Fruit fly (Drosophila melanogaster) whole organism, embryonic: ENCODE measurements around the gene mRpL20.

Source experiments
- Ada2b ChIP-seq: fragments of 200-800 bp; sonication (Bioruptor generic); IDR thresholded peaks from 2 replicates; pipeline ENCODE4 v1.3.6; 2022; ENCODE audit warnings: missing biosample characterization, missing genetic modification characterization
- Antp ChIP-seq: fragments of 200-800 bp; sonication (Bioruptor generic); optimal IDR thresholded peaks from 3 replicates; lab custom pipeline; 2016; ENCODE audit warnings: missing biosample characterization, missing genetic modification characterization
- Bgb ChIP-seq: fragments of 200-800 bp; sonication (Bioruptor generic); IDR thresholded peaks from 2 replicates; pipeline ENCODE4 v1.3.6; 2022; ENCODE audit warnings: missing biosample characterization, missing genetic modification characterization; ENCODE audit not compliant: partially characterized antibody
- CG10274 ChIP-seq: fragments of 200-800 bp; sonication (Bioruptor generic); optimal IDR thresholded peaks from 3 replicates; lab custom pipeline; 2017; ENCODE audit warnings: missing biosample characterization, mild to moderate bottlenecking, missing genetic modification characterization
- CG10565 ChIP-seq: fragments of 200-800 bp; sonication (Bioruptor generic); optimal IDR thresholded peaks from 3 replicates; lab custom pipeline; 2016; ENCODE audit warnings: missing biosample characterization, mild to moderate bottlenecking, missing genetic modification characterization
- CG10654 ChIP-seq: fragments of 200-800 bp; sonication (Bioruptor generic); optimal IDR thresholded peaks from 2 replicates; lab custom pipeline; 2016; ENCODE audit warnings: missing biosample characterization, missing genetic modification characterization
- CG12155 ChIP-seq: fragments of 200-800 bp; sonication (Bioruptor generic); optimal IDR thresholded peaks from 3 replicates; lab custom pipeline; 2016; ENCODE audit warnings: missing biosample characterization, missing genetic modification characterization
- CG14014 ChIP-seq: fragments of 200-800 bp; sonication (Bioruptor generic); IDR thresholded peaks from 2 replicates; pipeline ENCODE4 v1.3.6; 2022; ENCODE audit warnings: missing biosample characterization, missing genetic modification characterization
- CG14860 ChIP-seq: fragments of 200-800 bp; sonication (Bioruptor generic); IDR thresholded peaks from 3 replicates; pipeline ENCODE4 v1.3.6; 2022; ENCODE audit warnings: missing biosample characterization, missing genetic modification characterization; ENCODE audit not compliant: partially characterized antibody
- CG17802 ChIP-seq: fragments of 200-800 bp; sonication (Bioruptor generic); optimal IDR thresholded peaks from 2 replicates; lab custom pipeline; 2018; ENCODE audit warnings: missing biosample characterization, mild to moderate bottlenecking, missing genetic modification characterization, moderate library complexity
- CG3065 ChIP-seq: fragments of 200-800 bp; sonication (Bioruptor generic); optimal IDR thresholded peaks from 2 replicates; lab custom pipeline; 2016; ENCODE audit warnings: missing biosample characterization, missing genetic modification characterization
- CG31365 ChIP-seq: fragments of 200-800 bp; sonication (Bioruptor generic); optimal IDR thresholded peaks from 2 replicates; lab custom pipeline; 2018; ENCODE audit warnings: missing biosample characterization, mild to moderate bottlenecking, missing genetic modification characterization
- CG34422 ChIP-seq: fragments of 200-800 bp; sonication (Bioruptor generic); IDR thresholded peaks from 3 replicates; pipeline ENCODE4 v1.3.6; 2022; ENCODE audit warnings: missing biosample characterization, missing genetic modification characterization
- CG42726 ChIP-seq: fragments of 200-800 bp; sonication (Bioruptor generic); IDR thresholded peaks from 2 replicates; pipeline ENCODE4 v1.3.6; 2022; ENCODE audit warnings: missing biosample characterization, missing genetic modification characterization; ENCODE audit not compliant: partially characterized antibody
- CG4730 ChIP-seq: fragments of 200-800 bp; sonication (Bioruptor generic); IDR thresholded peaks from 2 replicates; pipeline ENCODE4 v1.3.6; 2022; ENCODE audit warnings: missing biosample characterization, missing genetic modification characterization
- CG7987 ChIP-seq: fragments of 200-800 bp; sonication (Bioruptor generic); optimal IDR thresholded peaks from 2 replicates; lab custom pipeline; 2018; ENCODE audit warnings: missing biosample characterization, mild to moderate bottlenecking, missing genetic modification characterization, moderate library complexity
- Dad ChIP-seq: fragments of 200-800 bp; sonication (Bioruptor generic); optimal IDR thresholded peaks from 3 replicates; lab custom pipeline; 2016; ENCODE audit warnings: missing biosample characterization, missing genetic modification characterization
- Deaf1 ChIP-seq: fragments of 200-800 bp; optimal IDR thresholded peaks from 3 replicates; lab custom pipeline; 2019; ENCODE audit warnings: missing biosample characterization, mild to moderate bottlenecking, missing genetic modification characterization, moderate library complexity
- E2f1 ChIP-seq: fragments of 200-800 bp; sonication (Bioruptor generic); IDR thresholded peaks from 2 replicates; pipeline ENCODE4 v1.3.6; 2022; ENCODE audit warnings: missing biosample characterization, missing genetic modification characterization
- Ets65A ChIP-seq: fragments of 200-800 bp; sonication (Bioruptor generic); peaks from one replicate; lab custom pipeline; 2016; ENCODE audit warnings: missing biosample characterization, missing genetic modification characterization
- H15 ChIP-seq: fragments of 200-800 bp; sonication (Bioruptor generic); IDR thresholded peaks from 3 replicates; pipeline ENCODE4 v1.3.6; 2022; ENCODE audit warnings: missing biosample characterization, missing genetic modification characterization
- H2.0 ChIP-seq: fragments of 200-800 bp; sonication (Bioruptor generic); IDR thresholded peaks from 2 replicates; pipeline ENCODE4 v1.3.6; 2022; ENCODE audit warnings: missing biosample characterization, missing genetic modification characterization
- Hsf ChIP-seq: fragments of 200-800 bp; sonication (Bioruptor generic); optimal IDR thresholded peaks from 3 replicates; lab custom pipeline; 2016; ENCODE audit warnings: missing biosample characterization, missing genetic modification characterization
- MBD-R2 ChIP-seq: fragments of 200-800 bp; sonication (Bioruptor generic); IDR thresholded peaks from 2 replicates; pipeline ENCODE4 v1.3.6; 2022; ENCODE audit warnings: missing biosample characterization, missing genetic modification characterization
- NfI ChIP-seq: fragments of 200-800 bp; sonication (Bioruptor generic); optimal IDR thresholded peaks from 3 replicates; lab custom pipeline; 2018; ENCODE audit warnings: missing biosample characterization, mild to moderate bottlenecking, missing genetic modification characterization, moderate library complexity
- Oli ChIP-seq: fragments of 200-800 bp; sonication (Bioruptor generic); optimal IDR thresholded peaks from 2 replicates; lab custom pipeline; 2018; ENCODE audit warnings: missing biosample characterization, mild to moderate bottlenecking, missing genetic modification characterization, moderate library complexity
- Sox100B ChIP-seq: fragments of 200-800 bp; sonication (Bioruptor generic); optimal IDR thresholded peaks from 3 replicates; lab custom pipeline; 2018; ENCODE audit warnings: missing biosample characterization, mild to moderate bottlenecking, missing genetic modification characterization
- Ssrp ChIP-seq: fragments of 200-800 bp; sonication (Bioruptor generic); optimal IDR thresholded peaks from 2 replicates; lab custom pipeline; 2018; ENCODE audit warnings: missing biosample characterization, mild to moderate bottlenecking, missing genetic modification characterization, moderate library complexity
- bab2 ChIP-seq: fragments of 200-800 bp; sonication (Bioruptor generic); optimal IDR thresholded peaks from 2 replicates; lab custom pipeline; 2016; ENCODE audit warnings: missing biosample characterization, missing genetic modification characterization
- bigmax ChIP-seq: fragments of 200-800 bp; sonication (Bioruptor generic); optimal IDR thresholded peaks from 2 replicates; lab custom pipeline; 2018; ENCODE audit warnings: missing biosample characterization, mild to moderate bottlenecking, missing genetic modification characterization
- cas ChIP-seq: fragments of 200-800 bp; sonication (Bioruptor generic); IDR thresholded peaks from 2 replicates; pipeline ENCODE4 v1.3.6; 2022; ENCODE audit warnings: missing biosample characterization, missing genetic modification characterization
- dm ChIP-seq: fragments of 200-800 bp; sonication (Bioruptor generic); optimal IDR thresholded peaks from 3 replicates; lab custom pipeline; 2016; ENCODE audit warnings: missing biosample characterization, missing genetic modification characterization
- fd102C ChIP-seq: fragments of 200-800 bp; sonication (Bioruptor generic); optimal IDR thresholded peaks from 2 replicates; lab custom pipeline; 2018; ENCODE audit warnings: missing biosample characterization, mild to moderate bottlenecking, missing genetic modification characterization, moderate library complexity
- fd3F ChIP-seq: fragments of 200-800 bp; sonication (Bioruptor generic); optimal IDR thresholded peaks from 2 replicates; lab custom pipeline; 2018; ENCODE audit warnings: missing biosample characterization, mild to moderate bottlenecking, missing genetic modification characterization, moderate library complexity
- gce ChIP-seq: fragments of 200-800 bp; sonication (Bioruptor generic); IDR thresholded peaks from 3 replicates; pipeline ENCODE4 v1.3.6; 2022; ENCODE audit warnings: missing biosample characterization, missing genetic modification characterization
- gcm2 ChIP-seq: fragments of 200-800 bp; sonication (Bioruptor generic); optimal IDR thresholded peaks from 2 replicates; lab custom pipeline; 2016; ENCODE audit warnings: missing biosample characterization, missing genetic modification characterization
- gsb ChIP-seq: fragments of 200-800 bp; sonication (Bioruptor generic); IDR thresholded peaks from 2 replicates; pipeline ENCODE4 v1.3.6; 2022; ENCODE audit warnings: missing biosample characterization, missing genetic modification characterization
- kah ChIP-seq: fragments of 200-800 bp; sonication (Bioruptor generic); optimal IDR thresholded peaks from 2 replicates; lab custom pipeline; 2018; ENCODE audit warnings: missing biosample characterization, mild to moderate bottlenecking, missing genetic modification characterization
- lbe ChIP-seq: fragments of 200-800 bp; sonication (Bioruptor generic); optimal IDR thresholded peaks from 2 replicates; lab custom pipeline; 2016; ENCODE audit warnings: missing biosample characterization, mild to moderate bottlenecking, missing genetic modification characterization
- mirr ChIP-seq: fragments of 200-800 bp; sonication (Bioruptor generic); optimal IDR thresholded peaks from 3 replicates; lab custom pipeline; 2018; ENCODE audit warnings: missing biosample characterization, mild to moderate bottlenecking, missing genetic modification characterization
- mld ChIP-seq: fragments of 200-800 bp; sonication (Bioruptor generic); IDR thresholded peaks from 3 replicates; pipeline ENCODE4 v1.3.6; 2022; ENCODE audit warnings: missing biosample characterization, missing genetic modification characterization; ENCODE audit not compliant: partially characterized antibody
- nerfin-1 ChIP-seq: fragments of 200-800 bp; sonication (Bioruptor generic); optimal IDR thresholded peaks from 3 replicates; lab custom pipeline; 2019; ENCODE audit warnings: missing biosample characterization, mild to moderate bottlenecking, missing genetic modification characterization, moderate library complexity
- nerfin-2 ChIP-seq: fragments of 200-800 bp; sonication (Bioruptor generic); IDR thresholded peaks from 2 replicates; pipeline ENCODE4 v1.3.6; 2022; ENCODE audit warnings: missing biosample characterization, missing genetic modification characterization; ENCODE audit not compliant: partially characterized antibody
- nom ChIP-seq: fragments of 200-800 bp; sonication (Bioruptor generic); optimal IDR thresholded peaks from 2 replicates; lab custom pipeline; 2017; ENCODE audit warnings: missing biosample characterization, missing genetic modification characterization, mild to moderate bottlenecking, moderate library complexity, missing genetic modification reagents
- pan ChIP-seq, 4 experiments: fragments of >200 bp in 3 of 4; fragments of 200-800 bp in 1 of 4; sonication (Bioruptor generic) in 1 of 4; optimal IDR thresholded peaks in 3 of 4; IDR thresholded peaks in 1 of 4; 2 replicates each; pipeline versions ENCODE4 v1.3.6 to Lab custom; 2017 to 2022; ENCODE audit warnings: missing biosample characterization in 2 of 4, missing genetic modification characterization in 2 of 4, mixed read lengths in 1 of 4
- rib ChIP-seq: fragments of 200-800 bp; sonication (Bioruptor generic); IDR thresholded peaks from 2 replicates; pipeline ENCODE4 v1.3.6; 2022; ENCODE audit warnings: missing biosample characterization, missing genetic modification characterization
- ro ChIP-seq: fragments of 200-800 bp; sonication (Bioruptor generic); IDR thresholded peaks from 2 replicates; pipeline ENCODE4 v1.3.6; 2022; ENCODE audit warnings: missing biosample characterization, missing genetic modification characterization
- seq ChIP-seq: fragments of 200-800 bp; sonication (Bioruptor generic); IDR thresholded peaks from 2 replicates; pipeline ENCODE4 v1.3.6; 2022; ENCODE audit warnings: missing biosample characterization, missing genetic modification characterization
- tin ChIP-seq: fragments of 200-800 bp; sonication (Bioruptor generic); optimal IDR thresholded peaks from 3 replicates; lab custom pipeline; 2016; ENCODE audit warnings: missing biosample characterization, missing genetic modification characterization

mRpL20 gene

DNA sequence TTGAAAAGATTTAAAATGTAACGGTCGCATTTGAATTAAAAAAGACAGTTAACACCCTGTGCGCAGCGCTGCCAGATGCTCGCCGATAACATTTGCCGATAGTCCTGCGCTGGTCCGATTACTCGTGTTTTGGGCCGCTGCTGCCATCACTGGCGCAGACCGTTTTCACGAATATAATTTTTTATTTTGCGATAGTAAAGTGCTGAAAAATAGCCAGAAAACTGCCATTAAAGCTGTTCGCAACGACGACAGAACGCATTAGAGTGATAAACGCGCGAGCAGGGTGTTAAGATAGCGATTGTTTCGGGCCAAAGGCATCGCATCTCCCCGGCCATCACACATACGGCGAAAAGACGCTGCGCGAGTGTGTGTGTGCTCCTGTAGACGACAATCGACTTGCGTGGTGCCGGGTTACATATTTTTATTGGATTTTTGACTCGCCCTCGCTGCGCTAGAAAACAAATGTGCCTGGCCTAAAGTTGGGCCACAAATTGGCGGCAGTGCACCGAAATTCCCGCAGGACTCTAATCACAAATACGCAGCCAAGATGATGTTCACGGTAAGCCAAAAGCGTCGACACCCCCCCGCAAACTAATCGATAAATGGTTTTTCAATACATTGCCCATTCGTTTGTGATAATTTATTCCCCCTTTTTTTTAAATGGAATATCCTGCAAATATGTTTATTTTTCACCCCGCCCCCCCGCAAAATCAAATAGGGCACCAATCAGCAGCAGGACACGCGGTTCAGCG, 19.2 kb upstream of the mRpL20 start, which contains the start of gene Srrm1 (continued):
- TF ChIP-seq seq (GFP tag; lab: Robert Waterston, UW) (no peak), CG10565 (GFP tag; lab: Kevin White, UChicago) (no peak), Ets65A (GFP tag; lab: Kevin White, UChicago) (peak; percentile 97), gce (no peak), Ssrp (no peak), dm (GFP tag; lab: Kevin White, UChicago) (peak; percentile 68), Bgb (GFP tag; lab: Robert Waterston, UW) (peak; percentile 93), gsb (no peak), CG34422 (GFP tag; lab: Robert Waterston, UW) (peak; percentile 54; the same call in 2 of the 3 replicates), cas (GFP tag; lab: Robert Waterston, UW) (no peak), ro (no peak), bigmax (GFP tag; lab: Kevin White, UChicago) (no peak), bab2 (GFP tag; lab: Kevin White, UChicago) (peak; percentile 28), CG31365 (tag; lab: Kevin White, UChicago) (no peak), pan (optimal IDR thresholded peaks at IDR 0.05; lab: Kevin White, UChicago) (no peak), pan (GFP tag; optimal IDR thresholded peaks at IDR 0.05 in 1 of 2, IDR thresholded peaks at IDR 0.05 in 1 of 2) (no peak), CG14014 (GFP tag; lab: Robert Waterston, UW) (no peak), nerfin-2 (peak; percentile 79), NfI (GFP tag; lab: Kevin White, UChicago) (peak; percentile 40), CG10274 (GFP tag; lab: Kevin White, UChicago) (no peak), Oli (tag; lab: Kevin White, UChicago) (no peak), lbe (GFP tag; lab: Kevin White, UChicago) (peak; percentile 30), CG10654 (peak; percentile 25), CG3065 (GFP tag; lab: Kevin White, UChicago) (no peak), fd3F (GFP tag; lab: Kevin White, UChicago) (no peak), Dad (GFP tag; lab: Kevin White, UChicago) (no peak), nom (GFP tag; lab: Kevin White, UChicago) (no peak), CG42726 (GFP tag; lab: Robert Waterston, UW) (peak; percentile 95), CG7987 (GFP tag; lab: Kevin White, UChicago) (peak; percentile 31), rib (GFP tag; lab: Robert Waterston, UW) (no peak), MBD-R2 (peak; percentile 67), mld (GFP tag; lab: Robert Waterston, UW) (peak; percentile 86; the same call in 2 of the 3 replicates), CG4730 (no peak), CG12155 (GFP tag; lab: Kevin White, UChicago) (peak; percentile 48), gcm2 (peak; percentile 25), Deaf1 (tag; lab: Kevin White, UChicago) (peak; percentile 19), tin (GFP tag; lab: Kevin White, UChicago) (peak; percentile 34), CG14860 (GFP tag; lab: Robert Waterston, UW) (peak; percentile 77), fd102C (GFP tag; lab: Kevin White, UChicago) (no peak), Antp (GFP tag; lab: Kevin White, UChicago) (peak; percentile 23), H2.0 (GFP tag; lab: Robert Waterston, UW) (no peak), kah (no peak), H15 (no peak), E2f1 (GFP tag; lab: Robert Waterston, UW) (no peak), Sox100B (GFP tag; lab: Kevin White, UChicago) (no peak), mirr (GFP tag; lab: Kevin White, UChicago) (no peak), nerfin-1 (no peak), CG17802 (tag; lab: Kevin White, UChicago) (peak; percentile 1), Ada2b (GFP tag; lab: Robert Waterston, UW) (no peak), Hsf (peak; percentile 52)
